Worm (Caenorhabditis elegans): ENCODE measurements around the gene fbxa-115.

The fbxa-115 gene

DNA sequence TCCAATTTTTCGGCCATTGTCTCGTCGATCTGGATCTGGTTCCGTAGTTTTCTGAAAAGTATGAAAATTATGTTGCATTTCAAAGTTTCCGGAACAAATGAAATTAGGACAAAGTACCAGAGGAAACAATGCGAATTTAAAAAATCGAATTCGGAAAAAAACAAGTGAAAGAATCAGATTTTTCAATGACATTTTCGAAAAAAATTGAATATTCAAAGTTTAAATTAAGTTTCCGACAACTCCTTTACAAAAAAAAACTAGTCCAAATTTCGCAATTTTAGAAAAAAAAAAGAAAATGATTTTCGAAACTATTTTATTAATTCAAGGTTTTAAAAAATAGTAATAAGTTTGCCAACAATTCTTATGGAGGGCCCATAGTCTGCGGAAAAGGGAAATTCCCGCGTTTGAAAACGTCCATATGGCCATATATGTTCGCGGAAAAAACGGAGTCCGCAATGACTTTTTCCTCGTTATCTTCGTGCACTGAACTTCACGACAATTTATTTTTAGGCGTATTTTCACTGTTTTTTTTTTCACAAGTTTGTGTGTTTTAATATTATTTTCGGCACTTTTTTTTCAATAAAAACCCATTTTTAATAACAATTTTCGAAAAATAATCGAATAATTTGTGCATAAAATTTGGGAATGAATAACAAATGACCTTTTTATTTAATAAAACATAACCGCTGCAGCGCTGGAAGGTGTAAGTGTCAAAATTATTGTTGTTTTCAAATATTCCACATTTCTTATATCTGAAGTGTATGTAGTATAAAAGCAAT lies at the start of gene fbxa-115, which contains the start of gene Y113G7B.27:
Gene fbxa-115, minus strand, starts transcription at position 51 of the 779 bp plus-strand sequence.
Gene Y113G7B.27, plus strand, starts transcription at position 729 of the 779 bp plus-strand sequence.
- TF ChIP-seq efl-1 (optimal IDR thresholded peaks at IDR 0.05) (no peak), efl-1 (GFP tag; optimal IDR thresholded peaks at IDR 0.05 in 1 of 2) (peak in 1 of 2 experiments; percentile 41), nhr-237 (tag; optimal IDR thresholded peaks at IDR 0.05) (no peak)

DNA sequence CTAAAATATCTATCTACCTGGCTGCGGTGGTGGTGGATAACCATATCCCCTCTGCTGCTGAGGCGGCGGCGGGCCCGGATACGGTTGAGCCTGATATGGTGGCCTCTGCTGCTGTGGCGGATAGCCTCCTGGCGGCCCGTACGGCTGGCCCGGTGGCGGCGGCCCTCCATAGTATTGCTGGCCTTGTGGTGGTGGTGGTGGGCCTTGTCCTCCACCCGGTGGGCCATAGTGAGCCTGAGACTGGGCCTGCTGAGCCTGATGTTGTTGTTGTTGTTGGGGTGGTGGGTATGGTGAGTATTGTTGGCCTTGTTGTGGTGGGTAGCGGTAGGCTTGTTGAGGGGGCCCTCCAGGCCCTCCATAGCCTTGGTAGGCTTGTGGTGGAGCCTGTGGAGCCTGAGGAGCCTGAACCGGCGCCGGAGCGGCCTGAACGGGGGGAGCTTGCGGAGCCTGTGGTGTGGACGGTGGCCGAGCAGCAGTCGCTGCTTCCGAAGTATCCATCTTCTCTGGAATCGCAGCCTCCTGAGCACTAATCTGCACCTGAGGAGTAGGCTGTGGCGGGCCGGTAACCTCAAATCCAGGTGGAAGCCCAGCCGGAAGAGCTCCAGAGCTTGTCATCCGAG lies 49.4 kb upstream of the fbxa-115 start:
- TF ChIP-seq snu-23 (GFP tag; optimal IDR thresholded peaks at IDR 0.05) (no peak), ets-5 (GFP tag; IDR thresholded peaks at IDR 0.05) (0 out of 2 replicates have a peak, but pooled peaks have one; percentile 63)

DNA sequence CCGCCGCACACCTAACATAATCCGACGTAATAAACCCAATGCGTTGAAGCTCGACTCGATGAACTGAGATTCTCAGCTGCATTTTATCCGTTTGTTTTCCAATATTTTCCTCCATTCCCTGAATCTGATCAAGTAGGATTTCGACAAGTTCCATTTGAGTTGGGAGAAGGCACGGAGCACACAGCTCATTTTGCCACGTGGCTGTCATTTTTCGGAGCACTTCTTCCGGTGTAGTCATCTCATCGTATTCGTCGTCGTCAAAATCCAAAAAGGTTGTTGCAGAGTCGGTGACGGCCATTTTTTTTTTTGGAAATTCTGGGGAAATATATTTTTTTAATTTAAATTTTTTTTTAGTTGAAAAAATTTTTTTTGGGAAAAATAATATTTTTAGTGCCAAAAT lies 45.5 kb upstream of the fbxa-115 start, which contains the start of gene sld-5:
Gene sld-5, minus strand, starts transcription at position 317 of the 400 bp plus-strand sequence.
- TF ChIP-seq rnt-1 (tag; optimal IDR thresholded peaks at IDR 0.05) (no peak), jun-1 (tag; optimal IDR thresholded peaks at IDR 0.05) (no peak), unc-130 (tag; optimal IDR thresholded peaks at IDR 0.05) (no peak), C34B4.2 (tag; optimal IDR thresholded peaks at IDR 0.05) (no peak), fkh-4 (tag; optimal IDR thresholded peaks at IDR 0.05; ENCODE audit: borderline replicate concordance) (no peak), swsn-7 (tag; optimal IDR thresholded peaks at IDR 0.05) (no peak), snpc-4 (tag; optimal IDR thresholded peaks at IDR 0.05) (no peak), unc-30 (tag; optimal IDR thresholded peaks at IDR 0.05) (no peak), F16B12.6 (tag; optimal IDR thresholded peaks at IDR 0.05) (no peak), dpl-1 (GFP tag; optimal IDR thresholded peaks at IDR 0.05) (no peak), unc-86 (tag; optimal IDR thresholded peaks at IDR 0.05) (no peak), lin-35 (GFP tag; optimal IDR thresholded peaks at IDR 0.05) (no peak), ztf-11 (tag; optimal IDR thresholded peaks at IDR 0.05) (no peak), nhr-12 (tag; optimal IDR thresholded peaks at IDR 0.05) (no peak), nhr-11 (tag; optimal IDR thresholded peaks at IDR 0.05) (no peak), nhr-47 (tag; optimal IDR thresholded peaks at IDR 0.05) (no peak), efl-3 (GFP tag; optimal IDR thresholded peaks at IDR 0.05) (no peak), sup-37 (GFP tag; optimal IDR thresholded peaks at IDR 0.05) (no peak), ceh-90 (tag; optimal IDR thresholded peaks at IDR 0.05) (no peak), fkh-10 (GFP tag; optimal IDR thresholded peaks at IDR 0.05) (no peak)

DNA sequence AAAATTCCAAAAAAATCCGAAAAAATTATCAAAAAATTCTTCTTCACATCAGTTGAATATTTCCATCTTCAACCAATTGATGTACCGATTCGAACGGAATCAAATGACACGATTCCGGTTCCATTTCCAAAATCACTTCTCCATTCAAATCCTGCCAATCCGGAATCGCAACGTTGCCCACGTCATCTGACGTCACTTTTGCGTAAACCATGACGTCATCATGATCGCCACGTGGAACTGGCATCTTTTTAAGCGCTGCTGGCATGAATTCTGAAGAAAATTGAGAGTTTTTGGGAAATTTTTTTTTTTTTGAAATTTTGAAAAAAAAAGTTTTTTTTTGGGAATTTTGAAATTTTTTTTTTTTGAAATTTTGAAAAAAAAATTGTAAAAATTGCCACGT lies 43.3 kb upstream of the fbxa-115 start:
- TF ChIP-seq dsc-1 (tag; optimal IDR thresholded peaks at IDR 0.05) (no peak), mab-9 (GFP tag; IDR thresholded peaks at IDR 0.05) (no peak), Y116A8C.19 (tag; optimal IDR thresholded peaks at IDR 0.05; ENCODE audit: borderline replicate concordance) (no peak), skn-1 (tag; optimal IDR thresholded peaks at IDR 0.05) (no peak), jun-1 (tag; optimal IDR thresholded peaks at IDR 0.05) (no peak), nhr-85 (tag) (no peak), ceh-8 (GFP tag; optimal IDR thresholded peaks at IDR 0.05) (no peak), blmp-1 (tag; optimal IDR thresholded peaks at IDR 0.05) (no peak), nhr-12 (tag; optimal IDR thresholded peaks at IDR 0.05) (no peak), fkh-4 (tag; optimal IDR thresholded peaks at IDR 0.05; ENCODE audit: borderline replicate concordance) (no peak), unc-130 (tag; optimal IDR thresholded peaks at IDR 0.05) (no peak), tbx-2 (tag; optimal IDR thresholded peaks at IDR 0.05) (no peak), sox-4 (tag; optimal IDR thresholded peaks at IDR 0.05) (no peak)

DNA sequence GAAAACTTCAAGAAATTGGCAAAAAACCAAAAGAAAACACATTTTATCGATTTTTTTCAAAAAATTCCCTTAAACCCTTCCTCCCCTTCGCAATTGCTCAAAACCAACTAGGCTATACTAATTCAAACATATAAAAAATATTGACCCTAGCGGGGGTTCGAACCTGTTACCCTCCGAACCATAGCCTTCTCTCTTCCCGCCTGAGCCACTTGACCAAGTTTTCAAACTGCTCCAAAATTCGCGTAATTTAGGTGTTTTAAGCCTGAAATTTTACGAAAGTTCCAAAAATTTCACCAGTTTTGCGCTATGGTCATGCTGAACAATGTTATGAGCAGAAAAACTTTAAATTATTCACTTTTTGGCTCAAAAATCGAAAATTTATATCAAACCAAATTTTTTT lies 42.5 kb upstream of the fbxa-115 start:
- TF ChIP-seq pax-3 (tag; optimal IDR thresholded peaks at IDR 0.05) (no peak), dsc-1 (tag; optimal IDR thresholded peaks at IDR 0.05) (no peak), C34B4.2 (tag; optimal IDR thresholded peaks at IDR 0.05) (no peak), nhr-28 (tag; optimal IDR thresholded peaks at IDR 0.05) (no peak)

All from whole organism, L1 larva.